Fruit fly (Drosophila melanogaster) whole organism, prepupa: ENCODE data around the gene CG14689.

Source experiments
- Blimp-1 ChIP-seq: fragments of 200-800 bp; sonication (Bioruptor generic); optimal IDR thresholded peaks from 3 replicates; lab custom pipeline; 2017; ENCODE audit warnings: missing biosample characterization, missing genetic modification characterization, mild to moderate bottlenecking, moderate library complexity, missing genetic modification reagents
- CG10631 ChIP-seq: fragments of 200-800 bp; sonication (Bioruptor generic); optimal IDR thresholded peaks from 2 replicates; lab custom pipeline; 2016; ENCODE audit warnings: missing biosample characterization, missing genetic modification characterization
- CG10669 ChIP-seq: fragments of 200-800 bp; sonication (Bioruptor generic); optimal IDR thresholded peaks from 3 replicates; lab custom pipeline; 2018; ENCODE audit warnings: missing biosample characterization, mild to moderate bottlenecking, missing genetic modification characterization, moderate library complexity
- CG11762 ChIP-seq: fragments of 200-800 bp; sonication (Bioruptor generic); optimal IDR thresholded peaks from 3 replicates; lab custom pipeline; 2016; ENCODE audit warnings: missing biosample characterization, missing genetic modification characterization; ENCODE audit not compliant: insufficient read depth
- CG11902 ChIP-seq: fragments of 200-800 bp; sonication (Bioruptor generic); optimal IDR thresholded peaks from 3 replicates; lab custom pipeline; 2016; ENCODE audit warnings: missing biosample characterization, missing genetic modification characterization
- CG1621 ChIP-seq: fragments of 200-800 bp; sonication (Bioruptor generic); optimal IDR thresholded peaks from 3 replicates; lab custom pipeline; 2018; ENCODE audit warnings: missing biosample characterization, mild to moderate bottlenecking, missing genetic modification characterization
- CG16779 ChIP-seq: fragments of 200-800 bp; sonication (Bioruptor generic); optimal IDR thresholded peaks from 3 replicates; lab custom pipeline; 2017; ENCODE audit warnings: missing biosample characterization, mild to moderate bottlenecking, missing genetic modification characterization
- CG31627 ChIP-seq: fragments of 200-800 bp; sonication (Bioruptor generic); optimal IDR thresholded peaks from 3 replicates; lab custom pipeline; 2016; ENCODE audit warnings: missing biosample characterization, missing genetic modification characterization
- CG32006 ChIP-seq: fragments of 200-800 bp; sonication (Bioruptor generic); optimal IDR thresholded peaks from 3 replicates; lab custom pipeline; 2017; ENCODE audit warnings: missing biosample characterization, mild to moderate bottlenecking, missing genetic modification characterization
- CG3919 ChIP-seq: fragments of 200-800 bp; sonication (Bioruptor generic); optimal IDR thresholded peaks from 3 replicates; lab custom pipeline; 2016; ENCODE audit warnings: missing biosample characterization, missing genetic modification characterization
- CG6163 ChIP-seq: fragments of 200-800 bp; sonication (Bioruptor generic); IDR thresholded peaks from 3 replicates; pipeline ENCODE4 v1.3.6; 2022; ENCODE audit warnings: missing biosample characterization, missing genetic modification characterization
- CG6276 ChIP-seq: fragments of 200-800 bp; sonication (Bioruptor generic); optimal IDR thresholded peaks from 2 replicates; lab custom pipeline; 2017; ENCODE audit warnings: missing biosample characterization, mild to moderate bottlenecking, missing genetic modification characterization
- CG6792 ChIP-seq: fragments of 200-800 bp; sonication (Bioruptor generic); optimal IDR thresholded peaks from 3 replicates; lab custom pipeline; 2016; ENCODE audit warnings: missing biosample characterization, missing genetic modification characterization
- CG6808 ChIP-seq: fragments of 200-800 bp; sonication (Bioruptor generic); optimal IDR thresholded peaks from 3 replicates; lab custom pipeline; 2017; ENCODE audit warnings: missing biosample characterization, missing genetic modification characterization, mild to moderate bottlenecking, moderate library complexity, missing genetic modification reagents
- CG7368 ChIP-seq: fragments of 200-800 bp; sonication (Bioruptor generic); optimal IDR thresholded peaks from 3 replicates; lab custom pipeline; 2016; ENCODE audit warnings: missing biosample characterization, missing genetic modification characterization
- CG8119 ChIP-seq: fragments of 200-800 bp; sonication (Bioruptor generic); IDR thresholded peaks from 3 replicates; pipeline ENCODE4 v1.3.6; 2022; ENCODE audit warnings: missing biosample characterization, missing genetic modification characterization
- CG8319 ChIP-seq: fragments of 200-800 bp; sonication (Bioruptor generic); optimal IDR thresholded peaks from 3 replicates; lab custom pipeline; 2016; ENCODE audit warnings: missing biosample characterization, missing genetic modification characterization
- CG8632 ChIP-seq: fragments of 200-800 bp; sonication (Bioruptor generic); optimal IDR thresholded peaks from 3 replicates; lab custom pipeline; 2016; ENCODE audit warnings: missing biosample characterization, missing genetic modification characterization
- CG9139 ChIP-seq: fragments of 200-800 bp; sonication (Bioruptor generic); optimal IDR thresholded peaks from 3 replicates; lab custom pipeline; 2017; ENCODE audit warnings: missing biosample characterization, mild to moderate bottlenecking, missing genetic modification characterization
- Eip75B ChIP-seq: fragments of 200-800 bp; sonication (Bioruptor generic); optimal IDR thresholded peaks from 3 replicates; lab custom pipeline; 2016; ENCODE audit warnings: missing biosample characterization, missing genetic modification characterization
- Eip93F ChIP-seq: fragments of 200-800 bp; sonication (Bioruptor generic); optimal IDR thresholded peaks from 2 replicates; lab custom pipeline; 2016; ENCODE audit warnings: missing biosample characterization, mild to moderate bottlenecking, missing genetic modification characterization
- Ets21C ChIP-seq: fragments of 200-800 bp; sonication (Bioruptor generic); optimal IDR thresholded peaks from 3 replicates; lab custom pipeline; 2016; ENCODE audit warnings: missing biosample characterization, missing genetic modification characterization
- Gug ChIP-seq: fragments of 200-800 bp; sonication (Bioruptor generic); IDR thresholded peaks from 2 replicates; pipeline ENCODE4 v1.3.6; 2022; ENCODE audit warnings: missing biosample characterization, missing genetic modification characterization
- Hr38 ChIP-seq: sonication (Bioruptor generic); optimal IDR thresholded peaks from 2 replicates; lab custom pipeline; 2016; ENCODE audit warnings: missing biosample characterization, missing genetic modification characterization
- Hr39 ChIP-seq: fragments of 200-800 bp; sonication (Bioruptor generic); optimal IDR thresholded peaks from 2 replicates; lab custom pipeline; 2016; ENCODE audit warnings: missing biosample characterization, missing genetic modification characterization
- Hr4 ChIP-seq: fragments of 200-800 bp; sonication (Bioruptor generic); optimal IDR thresholded peaks from 3 replicates; lab custom pipeline; 2016; ENCODE audit warnings: missing biosample characterization, missing genetic modification characterization
- Lpt ChIP-seq: fragments of 200-800 bp; sonication (Bioruptor generic); optimal IDR thresholded peaks from 3 replicates; lab custom pipeline; 2016; ENCODE audit warnings: missing biosample characterization, missing genetic modification characterization
- Met ChIP-seq: fragments of 200-800 bp; sonication (Bioruptor generic); optimal IDR thresholded peaks from 3 replicates; lab custom pipeline; 2016; ENCODE audit warnings: missing biosample characterization, missing genetic modification characterization
- Smox ChIP-seq: fragments of 200-800 bp; sonication (Bioruptor generic); optimal IDR thresholded peaks from 3 replicates; lab custom pipeline; 2016; ENCODE audit warnings: missing biosample characterization, missing genetic modification characterization
- Sox102F ChIP-seq: fragments of 200-800 bp; sonication (Bioruptor generic); optimal IDR thresholded peaks from 2 replicates; lab custom pipeline; 2016; ENCODE audit warnings: missing biosample characterization, mild to moderate bottlenecking, missing genetic modification characterization
- Sox14 ChIP-seq: fragments of 200-800 bp; sonication (Bioruptor generic); optimal IDR thresholded peaks from 3 replicates; lab custom pipeline; 2016; ENCODE audit warnings: missing biosample characterization, missing genetic modification characterization
- Sox15 ChIP-seq: fragments of 200-800 bp; sonication (Bioruptor generic); optimal IDR thresholded peaks from 3 replicates; lab custom pipeline; 2016; ENCODE audit warnings: missing biosample characterization, missing genetic modification characterization
- achi ChIP-seq: fragments of 200-800 bp; sonication (Bioruptor generic); optimal IDR thresholded peaks from 3 replicates; lab custom pipeline; 2016; ENCODE audit warnings: missing biosample characterization, missing genetic modification characterization
- cyc ChIP-seq: fragments of 200-800 bp; sonication (Bioruptor generic); optimal IDR thresholded peaks from 3 replicates; lab custom pipeline; 2016; ENCODE audit warnings: missing biosample characterization, missing genetic modification characterization
- dsx ChIP-seq: fragments of 200-800 bp; optimal IDR thresholded peaks from 3 replicates; lab custom pipeline; 2019; ENCODE audit warnings: missing biosample characterization, mild to moderate bottlenecking, missing genetic modification characterization, moderate library complexity; ENCODE audit not compliant: poor library complexity, severe bottlenecking
- esn ChIP-seq: fragments of 200-800 bp; sonication (Bioruptor generic); optimal IDR thresholded peaks from 2 replicates; lab custom pipeline; 2016; ENCODE audit warnings: missing biosample characterization, mild to moderate bottlenecking, missing genetic modification characterization, moderate library complexity
- fd85E ChIP-seq: fragments of 200-800 bp; sonication (Bioruptor generic); optimal IDR thresholded peaks from 3 replicates; lab custom pipeline; 2016; ENCODE audit warnings: missing biosample characterization, missing genetic modification characterization
- fkh ChIP-seq: fragments of 200-800 bp; sonication (Bioruptor generic); optimal IDR thresholded peaks from 3 replicates; lab custom pipeline; 2017; ENCODE audit warnings: missing biosample characterization, mild to moderate bottlenecking, missing genetic modification characterization, moderate library complexity
- lz ChIP-seq: fragments of 200-800 bp; sonication (Bioruptor generic); optimal IDR thresholded peaks from 3 replicates; lab custom pipeline; 2016; ENCODE audit warnings: missing biosample characterization, missing genetic modification characterization
- spab ChIP-seq: fragments of 200-800 bp; sonication (Bioruptor generic); optimal IDR thresholded peaks from 2 replicates; lab custom pipeline; 2017; ENCODE audit warnings: missing biosample characterization, mild to moderate bottlenecking, missing genetic modification characterization, missing genetic modification reagents
- ss ChIP-seq, 2 experiments: fragments of 200-800 bp; sonication (Bioruptor generic); optimal IDR thresholded peaks; 2 replicates in 1 of 2; 3 replicates in 1 of 2; lab custom pipeline; 2017 to 2018; ENCODE audit warnings: mild to moderate bottlenecking in 2 of 2, missing biosample characterization in 2 of 2, missing genetic modification characterization in 2 of 2, moderate library complexity in 1 of 2
- svp ChIP-seq: fragments of 200-800 bp; sonication (Bioruptor generic); peaks from one replicate; lab custom pipeline; 2016; ENCODE audit warnings: missing biosample characterization, missing genetic modification characterization
- topi ChIP-seq: fragments of 200-800 bp; sonication (Bioruptor generic); optimal IDR thresholded peaks from 3 replicates; lab custom pipeline; 2016; ENCODE audit warnings: missing biosample characterization, missing genetic modification characterization
- vri ChIP-seq: fragments of 200-800 bp; sonication (Bioruptor generic); optimal IDR thresholded peaks from 3 replicates; lab custom pipeline; 2016; ENCODE audit warnings: missing biosample characterization, mild to moderate bottlenecking, missing genetic modification characterization

The CG14689 gene

dm6 chr3R:10699020-10699951, 11.8 kb downstream of the CG14689 start:
- TF ChIP-seq svp (GFP tag; lab: Kevin White, UChicago) (peak; percentile 99), cyc (no peak), fkh (GFP tag; lab: Kevin White, UChicago) (peak; percentile 87)

DNA sequence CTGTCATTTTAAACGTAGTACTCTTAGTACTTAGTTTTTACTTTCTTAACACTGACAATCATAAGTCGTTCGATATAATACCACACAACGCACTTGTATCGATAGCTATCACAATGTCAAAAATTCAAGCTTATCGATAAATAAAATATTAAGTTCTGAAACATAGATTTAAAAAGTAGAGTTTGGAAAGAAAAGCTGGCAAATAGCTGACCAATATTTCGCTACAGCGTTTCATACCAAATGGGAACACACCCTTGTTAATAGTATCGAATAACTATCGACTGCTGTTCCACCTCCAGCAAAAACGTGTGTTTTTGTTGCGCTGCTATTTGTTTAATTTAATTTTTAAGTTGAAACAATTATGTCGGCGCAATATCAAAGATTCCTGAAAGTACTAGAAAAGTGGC, 14.7 kb downstream of the CG14689 start, which contains the start of the genes pug, CG14683 and CG46459:
Gene pug, plus strand, starts transcription at position 164 of the 407 bp plus-strand sequence.
Gene CG14683, plus strand, starts transcription at position 277 of the 407 bp plus-strand sequence.
Gene CG46459, plus strand, starts transcription at position 277 of the 407 bp plus-strand sequence.
- TF ChIP-seq CG3919, result no peak
- no peak for TF ChIP-seq fd85E (GFP tag; lab: Kevin White, UChicago)
- no peak for TF ChIP-seq CG10669
- peak; percentile 32 for TF ChIP-seq CG31627
- peak; percentile 65 for TF ChIP-seq svp (GFP tag; lab: Kevin White, UChicago)
- TF ChIP-seq esn (GFP tag; lab: Kevin White, UChicago), result peak; percentile 58
- TF ChIP-seq Ets21C (GFP tag; lab: Kevin White, UChicago), result peak; percentile 31
- TF ChIP-seq cyc, result peak; percentile 13
- peak; percentile 2 for TF ChIP-seq dsx
- peak; percentile 57 for TF ChIP-seq fkh (GFP tag; lab: Kevin White, UChicago)
- peak; percentile 34 for TF ChIP-seq lz
- TF ChIP-seq Blimp-1 (GFP tag; lab: Kevin White, UChicago), result no peak
- no peak for TF ChIP-seq topi (GFP tag; lab: Kevin White, UChicago)
- peak; percentile 18 for TF ChIP-seq vri (GFP tag; lab: Kevin White, UChicago)
- TF ChIP-seq achi (GFP tag; lab: Kevin White, UChicago), result peak; percentile 47
- peak; percentile 12 for TF ChIP-seq Eip75B (GFP tag; lab: Kevin White, UChicago)

DNA sequence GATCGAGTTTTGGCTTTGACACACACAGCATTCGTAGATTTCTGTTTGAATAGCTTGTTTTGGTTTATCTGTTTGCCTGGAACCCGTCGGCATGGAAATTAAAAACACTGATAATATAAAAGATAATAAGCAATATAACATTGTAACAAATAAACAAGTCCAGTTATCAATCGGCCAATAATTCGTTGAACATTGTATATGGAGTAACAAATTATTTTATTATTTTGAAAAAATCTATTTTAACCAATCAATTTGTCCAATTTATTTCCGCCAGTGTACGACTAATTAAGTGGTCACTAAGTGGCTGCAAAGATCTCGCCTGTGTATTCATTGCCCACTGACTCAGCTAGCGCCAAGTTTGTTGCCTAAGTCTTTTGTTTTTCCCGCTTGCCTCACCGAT, 22.2 kb downstream of the CG14689 start:
- no peak for TF ChIP-seq CG10631 (GFP tag; lab: Kevin White, UChicago)
- TF ChIP-seq Sox14 (GFP tag; lab: Kevin White, UChicago), result no peak
- peak; percentile 50; the same call in 1 of the 3 replicates for TF ChIP-seq CG8119 (GFP tag; lab: Robert Waterston, UW)
- TF ChIP-seq Eip93F (GFP tag; lab: Kevin White, UChicago), result no peak
- TF ChIP-seq topi (GFP tag; lab: Kevin White, UChicago), result no peak
- no peak for TF ChIP-seq CG6808
- no peak for TF ChIP-seq Sox102F (GFP tag; lab: Kevin White, UChicago)
- peak; percentile 40 for TF ChIP-seq CG32006 (GFP tag; lab: Kevin White, UChicago)
- TF ChIP-seq fd85E (GFP tag; lab: Kevin White, UChicago), result no peak
- TF ChIP-seq Met (GFP tag; lab: Kevin White, UChicago), result no peak
- TF ChIP-seq Gug (GFP tag; lab: Robert Waterston, UW), result no peak
- TF ChIP-seq Hr4, result peak; percentile 40
- TF ChIP-seq ss (GFP tag; optimal IDR thresholded peaks at IDR 0.05; lab: Kevin White, UChicago), result no peak
- TF ChIP-seq fkh (GFP tag; lab: Kevin White, UChicago), result no peak
- no peak for TF ChIP-seq CG9139 (GFP tag; lab: Kevin White, UChicago)
- TF ChIP-seq Lpt (GFP tag; lab: Kevin White, UChicago), result no peak
- no peak for TF ChIP-seq Smox (GFP tag; lab: Kevin White, UChicago)
- no peak for TF ChIP-seq vri (GFP tag; lab: Kevin White, UChicago)
- TF ChIP-seq CG11902 (GFP tag; lab: Kevin White, UChicago), result no peak
- TF ChIP-seq CG8632 (GFP tag; lab: Kevin White, UChicago), result no peak
- TF ChIP-seq Hr39, result no peak
- TF ChIP-seq CG6276 (GFP tag; lab: Kevin White, UChicago), result peak; percentile 40
- no peak for TF ChIP-seq CG3919
- TF ChIP-seq CG6792 (GFP tag; lab: Kevin White, UChicago), result no peak
- no peak for TF ChIP-seq CG11762 (GFP tag; lab: Kevin White, UChicago)
- no peak for TF ChIP-seq Sox15
- TF ChIP-seq cyc, result no peak
- TF ChIP-seq Hr38 (GFP tag; lab: Kevin White, UChicago), result no peak
- TF ChIP-seq CG16779 (tag; lab: Kevin White, UChicago), result no peak
- no peak for TF ChIP-seq CG7368 (GFP tag; lab: Kevin White, UChicago)
- TF ChIP-seq CG1621 (tag; lab: Kevin White, UChicago), result no peak
- no peak for TF ChIP-seq lz
- TF ChIP-seq achi (GFP tag; lab: Kevin White, UChicago), result no peak
- no peak for TF ChIP-seq CG8319 (GFP tag; lab: Kevin White, UChicago)
- no peak for TF ChIP-seq Eip75B (GFP tag; lab: Kevin White, UChicago)
- TF ChIP-seq spab, result no peak
- TF ChIP-seq CG6163 (GFP tag; lab: Robert Waterston, UW), result peak; percentile 45; the same call in 1 of the 3 replicates
- TF ChIP-seq CG31627, result no peak
